Fruit fly (Drosophila melanogaster): Measurements from ENCODE around the gene CG33688.

CG33688 gene

DNA sequence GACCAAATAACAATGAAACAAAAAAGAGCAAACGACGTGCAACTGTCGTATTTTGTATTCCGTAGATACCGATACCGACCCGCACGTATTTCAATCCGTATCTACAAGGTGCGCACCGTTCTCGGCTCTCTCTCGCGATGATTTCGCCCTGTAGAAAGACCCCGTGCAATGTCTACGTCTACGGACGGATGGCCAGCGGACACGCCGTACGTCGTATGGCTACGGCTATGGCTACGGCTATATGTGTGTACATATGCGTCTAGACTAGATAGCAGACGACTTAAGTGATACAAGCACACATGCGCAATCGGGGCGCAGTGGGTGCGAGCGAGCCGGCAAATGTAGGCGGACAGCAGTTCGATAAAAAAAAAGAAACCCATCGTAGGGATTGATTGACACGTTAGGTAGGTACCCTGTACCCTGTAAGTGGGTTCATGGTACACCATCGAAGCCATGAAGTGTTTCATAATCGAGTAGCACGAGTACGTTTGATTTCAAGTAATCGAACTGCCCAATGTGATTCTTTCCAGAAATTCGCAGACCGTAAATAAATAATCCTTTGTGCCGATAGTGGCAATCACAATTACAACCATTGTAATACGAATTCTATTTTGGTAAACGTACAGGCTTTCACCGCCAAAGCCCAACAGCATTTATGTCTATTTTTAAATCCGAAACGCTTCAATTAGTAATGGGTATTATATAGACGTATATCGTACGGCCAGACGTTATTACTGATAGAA, 49.4 kb upstream of the CG33688 start (continued):
- TF ChIP-seq ash1 (GFP tag; optimal IDR thresholded peaks at IDR 0.05) (no peak), run (tag; optimal IDR thresholded peaks at IDR 0.05) (no peak), Gug (GFP tag; IDR thresholded peaks at IDR 0.05) (no peak), vfl (GFP tag; optimal IDR thresholded peaks at IDR 0.05) (no peak), Hr3 (GFP tag; optimal IDR thresholded peaks at IDR 0.05) (no peak), mirr (GFP tag; optimal IDR thresholded peaks at IDR 0.05) (peak; percentile 90), CG17186 (GFP tag; optimal IDR thresholded peaks at IDR 0.05) (no peak), CG6654 (GFP tag; optimal IDR thresholded peaks at IDR 0.05) (no peak), pho (GFP tag; optimal IDR thresholded peaks at IDR 0.05) (no peak), ind (GFP tag; optimal IDR thresholded peaks at IDR 0.05) (no peak), Spps (tag; optimal IDR thresholded peaks at IDR 0.05) (no peak), CG8388 (GFP tag; optimal IDR thresholded peaks at IDR 0.05) (no peak), slp2 (GFP tag; optimal IDR thresholded peaks at IDR 0.05) (peak; percentile 13), CG8290 (GFP tag; optimal IDR thresholded peaks at IDR 0.05) (no peak), CG8290 (tag; optimal IDR thresholded peaks at IDR 0.05) (peak in 1 of 2 experiments; percentile 32), Med (GFP tag) (peak; percentile 94), bcd (GFP tag; optimal IDR thresholded peaks at IDR 0.05) (peak; percentile 29), Optix (GFP tag; IDR thresholded peaks at IDR 0.05) (no peak), ato (GFP tag; IDR thresholded peaks at IDR 0.05; ENCODE audit: partially characterized antibody) (no peak), D19B (GFP tag; optimal IDR thresholded peaks at IDR 0.05) (peak; percentile 98), cas (GFP tag; IDR thresholded peaks at IDR 0.05) (no peak), row (GFP tag; IDR thresholded peaks at IDR 0.05) (peak; percentile 80), gem (tag; optimal IDR thresholded peaks at IDR 0.05) (peak; percentile 57), ase (GFP tag; IDR thresholded peaks at IDR 0.05) (no peak), CG3065 (GFP tag; optimal IDR thresholded peaks at IDR 0.05) (no peak), MBD-R2 (GFP tag; IDR thresholded peaks at IDR 0.05) (0 out of 2 replicates have a peak, but pooled peaks have one; percentile 8), tap (tag; optimal IDR thresholded peaks at IDR 0.05) (no peak), CG11093 (GFP tag; IDR thresholded peaks at IDR 0.05) (no peak; the same call in 2 of the 3 replicates), CG13287 (GFP tag; IDR thresholded peaks at IDR 0.05; ENCODE audit: partially characterized antibody) (no peak), Atf6 (GFP tag; IDR thresholded peaks at IDR 0.05) (no peak), Stat92E (GFP tag; optimal IDR thresholded peaks at IDR 0.05) (no peak), CG11398 (GFP tag; optimal IDR thresholded peaks at IDR 0.05) (no peak), CkIIα-i1 (GFP tag; IDR thresholded peaks at IDR 0.05) (no peak), CG12391 (tag; optimal IDR thresholded peaks at IDR 0.05) (peak; percentile 38), ERR (GFP tag; optimal IDR thresholded peaks at IDR 0.05) (no peak), CG1792 (GFP tag; optimal IDR thresholded peaks at IDR 0.05) (no peak), CG13424 (tag; optimal IDR thresholded peaks at IDR 0.05) (peak; percentile 24), sr (GFP tag; IDR thresholded peaks at IDR 0.05) (no peak), Sox100B (GFP tag; optimal IDR thresholded peaks at IDR 0.05) (no peak), CG7963 (GFP tag; IDR thresholded peaks at IDR 0.05; ENCODE audit: partially characterized antibody) (no peak), gfzf (GFP tag; optimal IDR thresholded peaks at IDR 0.05) (no peak), Max (GFP tag; optimal IDR thresholded peaks at IDR 0.05) (no peak), CG14050 (GFP tag; IDR thresholded peaks at IDR 0.05) (no peak), slbo (GFP tag; IDR thresholded peaks at IDR 0.05) (0 out of 2 replicates have a peak, but pooled peaks have one; percentile 24), CG5953 (GFP tag; IDR thresholded peaks at IDR 0.05) (no peak), CG7271 (tag; optimal IDR thresholded peaks at IDR 0.05) (no peak), sim (GFP tag; IDR thresholded peaks at IDR 0.05) (no peak), seq (GFP tag; IDR thresholded peaks at IDR 0.05) (0 out of 2 replicates have a peak, but pooled peaks have one; percentile 26), CG4360 (GFP tag; IDR thresholded peaks at IDR 0.05) (no peak), Atf-2 (GFP tag; optimal IDR thresholded peaks at IDR 0.05) (peak; percentile 22), HLH3B (GFP tag; IDR thresholded peaks at IDR 0.05) (no peak)

Measured in whole organism, embryonic.